Fruit fly (Drosophila melanogaster): Measurements from ENCODE around the gene CG2887.
A peak's percentile ranks its signal among the peaks of the same experiment; 100 is the strongest.

The CG2887 gene

dm6 chrX:10478443-10479368 lies at the start of gene CG2887, which contains the start of gene PPP4R2r:
Gene CG2887 (minus strand): TSS chrX:10478493.
Gene PPP4R2r (plus strand): TSS chrX:10478838.
- TF ChIP-seq noc (tag; optimal IDR thresholded peaks at IDR 0.05), result no peak

- no peak for TF ChIP-seq noc (tag; optimal IDR thresholded peaks at IDR 0.05)
Measured at dm6 chrX:10515323-10515853, 37.1 kb upstream of the CG2887 start.

- no peak for TF ChIP-seq noc (tag; optimal IDR thresholded peaks at IDR 0.05)
Measured at dm6 chrX:10514850-10515249, 36.6 kb upstream of the CG2887 start.

dm6 chrX:10513611-10514010 lies 35.3 kb upstream of the CG2887 start:
- TF ChIP-seq noc (tag; optimal IDR thresholded peaks at IDR 0.05), result no peak

dm6 chrX:10496319-10496718 lies 18.0 kb upstream of the CG2887 start:
- no peak for TF ChIP-seq noc (tag; optimal IDR thresholded peaks at IDR 0.05)

dm6 chrX:10487964-10488605 lies 9.8 kb upstream of the CG2887 start:
- peak; percentile 95 for TF ChIP-seq noc (tag; optimal IDR thresholded peaks at IDR 0.05)

dm6 chrX:10487105-10487504 lies 8.8 kb upstream of the CG2887 start, which contains the start of gene CG32687:
Gene CG32687 (minus strand): TSS chrX:10487205.
- no peak for TF ChIP-seq noc (tag; optimal IDR thresholded peaks at IDR 0.05)

dm6 chrX:10486144-10487030 lies 8.1 kb upstream of the CG2887 start:
- TF ChIP-seq noc (tag; optimal IDR thresholded peaks at IDR 0.05), result peak; percentile 85

dm6 chrX:10484206-10485112 lies 6.2 kb upstream of the CG2887 start:
- peak; percentile 69 for TF ChIP-seq noc (tag; optimal IDR thresholded peaks at IDR 0.05)

dm6 chrX:10474625-10475024 lies 3.7 kb downstream of the CG2887 start, which contains the start of gene nocte:
Gene nocte (minus strand): TSS chrX:10474675.
- no peak for TF ChIP-seq noc (tag; optimal IDR thresholded peaks at IDR 0.05)

- TF ChIP-seq noc (tag; optimal IDR thresholded peaks at IDR 0.05), result no peak
Measured at dm6 chrX:10474213-10474540, 4.1 kb downstream of the CG2887 start.

dm6 chrX:10473510-10474212 lies 4.6 kb downstream of the CG2887 start, which contains the start of gene CG2889:
Gene CG2889 (plus strand): TSS chrX:10473938.
- no peak for TF ChIP-seq noc (tag; optimal IDR thresholded peaks at IDR 0.05)

dm6 chrX:10472614-10473248 lies 5.6 kb downstream of the CG2887 start:
- no peak for TF ChIP-seq noc (tag; optimal IDR thresholded peaks at IDR 0.05)
